Worm (Caenorhabditis elegans) whole organism, L1 larva: ENCODE results near the gene C55A6.6.

Experiments used
- elt-2 ChIP-seq: sonication (generic microtip); optimal IDR thresholded peaks from 2 replicates; lab custom pipeline; 2016; ENCODE audit warnings: missing genetic modification characterization, mild to moderate bottlenecking, inconsistent platforms, missing compliant biosample characterization, missing genetic modification reagents
- ets-5 ChIP-seq: fragments of 200-800 bp; sonication (Bioruptor generic); IDR thresholded peaks from 2 replicates; pipeline ENCODE4 v1.3.6; 2022; ENCODE audit warnings: missing genetic modification characterization, missing compliant biosample characterization
- lin-15B ChIP-seq: fragments of 150-350 bp; sonication (generic microtip); optimal IDR thresholded peaks from 3 replicates; lab custom pipeline; 2014; ENCODE audit warnings: missing biosample characterization, missing genetic modification characterization
- lir-3 ChIP-seq: sonication (generic microtip); optimal IDR thresholded peaks from 2 replicates; lab custom pipeline; 2016; ENCODE audit warnings: mild to moderate bottlenecking, missing genetic modification characterization, moderate library complexity, missing compliant biosample characterization; ENCODE audit not compliant: poor library complexity
- nhr-28 ChIP-seq: fragments of 150-350 bp; optimal IDR thresholded peaks from 2 replicates; lab custom pipeline; 2014; ENCODE audit warnings: missing biosample characterization, missing genetic modification characterization
- nhr-77 ChIP-seq: fragments of 150-350 bp; optimal IDR thresholded peaks from 2 replicates; lab custom pipeline; 2014; ENCODE audit warnings: missing biosample characterization, missing genetic modification characterization
- nhr-85 ChIP-seq: sonication (generic microtip); peaks from one replicate; lab custom pipeline; 2016; ENCODE audit warnings: missing genetic modification characterization, inconsistent platforms, missing compliant biosample characterization
- snpc-4 ChIP-seq: fragments of 150-350 bp; optimal IDR thresholded peaks from 2 replicates; lab custom pipeline; 2014; ENCODE audit warnings: missing biosample characterization, missing genetic modification characterization
- swsn-7 ChIP-seq: sonication (generic microtip); optimal IDR thresholded peaks from 2 replicates; lab custom pipeline; 2016; ENCODE audit warnings: missing genetic modification characterization, missing compliant biosample characterization

- TF ChIP-seq lir-3 (no peak), snpc-4 (no peak), ets-5 (no peak), nhr-85 (tag; lab: Kevin White, UChicago) (no peak), elt-2 (tag; lab: Kevin White, UChicago) (no peak), lin-15B (no peak), swsn-7 (tag; lab: Kevin White, UChicago) (no peak), nhr-28 (tag; lab: Kevin White, UChicago) (no peak), nhr-77 (tag; lab: Kevin White, UChicago) (no peak)
Measured at ce11 chrV:11488288-11488687, 26.2 kb downstream of the C55A6.6 start.
